Fruit fly (Drosophila melanogaster): ENCODE measurements around the gene fwe.

Gene fwe

DNA sequence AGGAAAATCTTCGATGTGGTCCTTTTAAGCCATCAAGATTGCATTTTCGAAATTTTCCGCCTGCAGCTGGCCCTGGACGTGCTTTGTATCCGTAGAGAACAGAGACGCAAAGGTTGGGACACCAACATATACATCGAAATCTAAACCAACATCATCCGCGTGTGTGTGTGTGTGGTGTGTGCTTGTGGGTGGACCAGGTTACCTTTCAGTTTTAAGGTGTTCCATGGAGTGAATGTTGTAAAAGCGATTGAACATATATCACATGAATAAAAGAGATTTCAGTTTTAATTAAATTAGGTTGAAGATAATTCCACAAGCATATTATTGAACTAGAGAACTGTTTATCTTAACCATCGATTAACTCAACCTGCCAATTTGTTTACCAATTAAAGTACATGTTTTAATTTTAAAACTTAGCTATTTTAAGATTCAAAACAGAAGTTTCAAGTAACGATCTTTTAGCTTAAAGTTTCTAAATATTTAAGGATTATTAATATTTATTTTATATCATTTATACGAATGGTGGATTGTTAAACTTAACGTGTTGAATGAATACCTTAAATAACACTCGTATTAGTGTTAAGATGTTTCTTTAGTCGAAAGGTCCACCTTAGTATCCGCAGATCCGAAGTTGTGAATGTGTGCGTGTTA is 10.9 kb upstream of the fwe start (continued):
- peak; percentile 83 for TF ChIP-seq topi (GFP tag; optimal IDR thresholded peaks at IDR 0.05)
- TF ChIP-seq fkh (GFP tag; optimal IDR thresholded peaks at IDR 0.05) = peak; percentile 68
- peak; percentile 84 for TF ChIP-seq pdm3 (GFP tag; optimal IDR thresholded peaks at IDR 0.05)
- TF ChIP-seq Smox (GFP tag; optimal IDR thresholded peaks at IDR 0.05) = peak; percentile 86
- peak; percentile 78 for TF ChIP-seq Eip93F (GFP tag; optimal IDR thresholded peaks at IDR 0.05)
- peak; percentile 79 for TF ChIP-seq cyc (GFP tag; optimal IDR thresholded peaks at IDR 0.05)
- TF ChIP-seq CG4318 (GFP tag; optimal IDR thresholded peaks at IDR 0.05) = peak; percentile 89
- TF ChIP-seq svp (GFP tag) = peak; percentile 95
- peak in 1 of 2 experiments; percentile 41 for TF ChIP-seq salr (GFP tag; optimal IDR thresholded peaks at IDR 0.05)
- no peak; the same call in 2 of the 3 replicates for TF ChIP-seq eg (GFP tag; IDR thresholded peaks at IDR 0.05)
- peak; percentile 88 for TF ChIP-seq Sox14 (GFP tag; optimal IDR thresholded peaks at IDR 0.05)
- peak; percentile 90 for TF ChIP-seq CG8632 (GFP tag; optimal IDR thresholded peaks at IDR 0.05)
- peak; percentile 90 for TF ChIP-seq CG11762 (GFP tag; optimal IDR thresholded peaks at IDR 0.05; ENCODE audit: insufficient read depth)
- TF ChIP-seq CG3032 (tag; optimal IDR thresholded peaks at IDR 0.05) = peak; percentile 90
- peak; percentile 58; the same call in 1 of the 2 replicates for TF ChIP-seq CG11294 (GFP tag; IDR thresholded peaks at IDR 0.05)
- peak; percentile 89 for TF ChIP-seq Hr4 (GFP tag; optimal IDR thresholded peaks at IDR 0.05)
- TF ChIP-seq Gug (GFP tag; IDR thresholded peaks at IDR 0.05) = peak; percentile 57
- peak; percentile 88 for TF ChIP-seq Met (GFP tag; optimal IDR thresholded peaks at IDR 0.05)
- peak; percentile 95 for TF ChIP-seq CG32006 (GFP tag; optimal IDR thresholded peaks at IDR 0.05)
- peak; percentile 92 for TF ChIP-seq CG6854 (GFP tag; optimal IDR thresholded peaks at IDR 0.05)
- peak; percentile 77; the same call in 2 of the 3 replicates for TF ChIP-seq CG6163 (GFP tag; IDR thresholded peaks at IDR 0.05)
- no peak for TF ChIP-seq CG6276 (GFP tag; optimal IDR thresholded peaks at IDR 0.05)
- no peak for TF ChIP-seq dac (GFP tag; optimal IDR thresholded peaks at IDR 0.05)
- peak; percentile 75 for TF ChIP-seq vri (GFP tag; optimal IDR thresholded peaks at IDR 0.05)
- TF ChIP-seq fd85E (GFP tag; optimal IDR thresholded peaks at IDR 0.05) = peak; percentile 73
- TF ChIP-seq CG31627 (GFP tag; optimal IDR thresholded peaks at IDR 0.05) = peak; percentile 81

DNA sequence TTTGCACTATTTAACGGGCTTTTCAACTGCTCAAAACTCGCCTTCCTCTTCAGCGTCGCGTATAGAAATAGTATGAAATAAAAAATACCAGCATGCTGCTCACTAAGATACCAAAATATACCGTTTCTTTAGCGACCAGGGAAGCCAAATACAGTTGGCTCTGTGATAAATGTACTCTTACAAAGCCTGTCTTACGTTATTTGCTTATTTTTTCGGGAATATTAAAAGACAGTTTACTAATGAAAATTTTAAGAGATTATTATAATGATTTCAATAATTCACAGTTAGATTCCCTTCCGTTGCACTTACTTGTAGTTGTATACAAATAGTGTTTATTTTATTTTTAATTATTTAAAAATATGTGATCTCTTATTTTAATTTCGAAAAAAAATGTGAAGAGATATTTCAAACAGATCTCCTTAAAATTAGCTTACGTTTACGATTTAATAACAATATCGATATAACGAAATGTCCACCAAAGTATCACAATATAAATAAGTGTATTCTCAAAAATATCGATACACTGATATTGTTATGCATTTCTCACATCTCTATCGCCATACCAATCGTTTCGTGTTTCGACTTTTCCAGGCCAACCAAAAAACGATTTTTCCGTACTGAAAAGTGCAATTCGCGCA is 10.3 kb upstream of the fwe start, which contains the start of the genes DCP2 and dbo:
TSS of gene DCP2 (minus strand) at position 77 of the 638 bp plus-strand sequence.
TSS of gene dbo (plus strand) at position 542 of the 638 bp plus-strand sequence.
- peak; percentile 73 for TF ChIP-seq CG10631 (GFP tag; optimal IDR thresholded peaks at IDR 0.05)
- TF ChIP-seq Hr4 (GFP tag; optimal IDR thresholded peaks at IDR 0.05) = peak; percentile 79
- TF ChIP-seq Hr39 (GFP tag; optimal IDR thresholded peaks at IDR 0.05) = no peak
- TF ChIP-seq fkh (GFP tag; optimal IDR thresholded peaks at IDR 0.05) = no peak
- TF ChIP-seq CG7368 (GFP tag; optimal IDR thresholded peaks at IDR 0.05) = no peak
- peak; percentile 47 for TF ChIP-seq Sox15 (GFP tag; optimal IDR thresholded peaks at IDR 0.05)
- peak; percentile 57; the same call in 1 of the 2 replicates for TF ChIP-seq CG11294 (GFP tag; IDR thresholded peaks at IDR 0.05)
- TF ChIP-seq CG15336 (GFP tag; IDR thresholded peaks at IDR 0.05) = peak; percentile 63
- no peak for TF ChIP-seq CG6163 (GFP tag; IDR thresholded peaks at IDR 0.05)
- peak; percentile 57 for TF ChIP-seq CG3919 (GFP tag; optimal IDR thresholded peaks at IDR 0.05)
- peak; percentile 70 for TF ChIP-seq CG3032 (tag; optimal IDR thresholded peaks at IDR 0.05)
- peak; percentile 13 for TF ChIP-seq net (GFP tag; optimal IDR thresholded peaks at IDR 0.05)
- TF ChIP-seq CG8632 (GFP tag; optimal IDR thresholded peaks at IDR 0.05) = peak; percentile 63
- no peak for TF ChIP-seq CG6808 (GFP tag; optimal IDR thresholded peaks at IDR 0.05)
- TF ChIP-seq CG8319 (GFP tag; optimal IDR thresholded peaks at IDR 0.05) = no peak
- no peak for TF ChIP-seq fd59A (GFP tag; optimal IDR thresholded peaks at IDR 0.05)
- TF ChIP-seq vri (GFP tag; optimal IDR thresholded peaks at IDR 0.05) = no peak
- TF ChIP-seq CG6276 (GFP tag; optimal IDR thresholded peaks at IDR 0.05) = no peak
- no peak for TF ChIP-seq dac (GFP tag; optimal IDR thresholded peaks at IDR 0.05)
- TF ChIP-seq Ets21C (GFP tag; optimal IDR thresholded peaks at IDR 0.05) = peak; percentile 53
- TF ChIP-seq Met (GFP tag; optimal IDR thresholded peaks at IDR 0.05) = peak; percentile 59
- TF ChIP-seq topi (GFP tag; optimal IDR thresholded peaks at IDR 0.05) = peak; percentile 46
- peak; percentile 59 for TF ChIP-seq lz (GFP tag; optimal IDR thresholded peaks at IDR 0.05)
- TF ChIP-seq CG10669 (GFP tag; optimal IDR thresholded peaks at IDR 0.05) = peak; percentile 26
- peak; percentile 65 for TF ChIP-seq CG31627 (GFP tag; optimal IDR thresholded peaks at IDR 0.05)
- no peak for TF ChIP-seq svp (GFP tag)
- TF ChIP-seq fd85E (GFP tag; optimal IDR thresholded peaks at IDR 0.05) = no peak
- TF ChIP-seq CG34406 (GFP tag; optimal IDR thresholded peaks at IDR 0.05) = peak; percentile 57
- peak; percentile 43 for TF ChIP-seq Eip93F (GFP tag; optimal IDR thresholded peaks at IDR 0.05)
- peak in 1 of 2 experiments; percentile 54 for TF ChIP-seq salr (GFP tag; optimal IDR thresholded peaks at IDR 0.05)
- no peak for TF ChIP-seq CG1621 (tag; optimal IDR thresholded peaks at IDR 0.05)
- TF ChIP-seq CG11902 (GFP tag; optimal IDR thresholded peaks at IDR 0.05) = peak; percentile 2
- peak; percentile 86 for TF ChIP-seq eg (GFP tag; IDR thresholded peaks at IDR 0.05)
- no peak for TF ChIP-seq CG16779 (tag; optimal IDR thresholded peaks at IDR 0.05)
- no peak for TF ChIP-seq dsx (GFP tag; optimal IDR thresholded peaks at IDR 0.05; ENCODE audit: poor library complexity, severe bottlenecking)
- TF ChIP-seq Hr38 (GFP tag; optimal IDR thresholded peaks at IDR 0.05) = no peak
- peak; percentile 44 for TF ChIP-seq cyc (GFP tag; optimal IDR thresholded peaks at IDR 0.05)

All from whole organism, prepupa.